Worm (Caenorhabditis elegans) whole organism, young adult: Measurements from ENCODE around the gene Y75B12B.11.

Source experiments
- B0035.1 ChIP-seq: sonication (generic microtip); optimal IDR thresholded peaks from 2 replicates; lab custom pipeline; 2016; ENCODE audit warnings: missing genetic modification characterization, mild to moderate bottlenecking, missing compliant biosample characterization, missing genotype, missing genetic modification reagents
- B0336.3 ChIP-seq: fragments of 200-800 bp; sonication (Bioruptor generic); IDR thresholded peaks from 2 replicates; pipeline ENCODE4 v1.3.6; 2022; ENCODE audit warnings: missing genetic modification characterization, missing compliant biosample characterization
- C06A6.2 ChIP-seq: fragments of 200-800 bp; sonication (Bioruptor generic); conservative IDR thresholded peaks from 2 replicates; pipeline ENCODE4 v1.3.6; 2022; ENCODE audit warnings: missing genetic modification characterization, missing compliant biosample characterization
- C17E4.6 ChIP-seq: fragments of 200-800 bp; sonication (Bioruptor generic); IDR thresholded peaks from 2 replicates; pipeline ENCODE4 v1.3.6; 2022; ENCODE audit warnings: missing genetic modification reagents, missing genetic modification characterization, missing compliant biosample characterization
- F39B2.1 ChIP-seq: fragments of 200-800 bp; sonication (Bioruptor generic); IDR thresholded peaks from 2 replicates; pipeline ENCODE4 v1.3.6; 2022; ENCODE audit warnings: missing genetic modification reagents, missing genetic modification characterization, missing compliant biosample characterization
- F57A8.1 ChIP-seq: fragments of 200-800 bp; sonication (Bioruptor generic); optimal IDR thresholded peaks from 2 replicates; lab custom pipeline; 2018; ENCODE audit warnings: mild to moderate bottlenecking, missing genetic modification characterization, moderate library complexity, missing compliant biosample characterization
- T07F8.4 ChIP-seq: sonication (generic microtip); optimal IDR thresholded peaks from 2 replicates; lab custom pipeline; 2016; ENCODE audit warnings: mild to moderate bottlenecking, missing genetic modification characterization, moderate library complexity, missing compliant biosample characterization
- T26A5.8 ChIP-seq: sonication (generic microtip); optimal IDR thresholded peaks from 2 replicates; lab custom pipeline; 2016; ENCODE audit warnings: missing genetic modification characterization, missing compliant biosample characterization
- Y53F4B.3 ChIP-seq: fragments of 200-800 bp; sonication (Bioruptor generic); IDR thresholded peaks from 2 replicates; pipeline ENCODE4 v1.3.6; 2022; ENCODE audit warnings: missing genetic modification reagents, missing genetic modification characterization, missing compliant biosample characterization
- Y56A3A.18 ChIP-seq: fragments of 200-800 bp; sonication (Bioruptor generic); IDR thresholded peaks from 2 replicates; pipeline ENCODE4 v1.3.6; 2022; ENCODE audit warnings: missing genetic modification reagents, missing genetic modification characterization, missing compliant biosample characterization
- Y95B8A.8 ChIP-seq: fragments of 200-800 bp; sonication (Bioruptor generic); IDR thresholded peaks from 2 replicates; pipeline ENCODE4 v1.3.6; 2022; ENCODE audit warnings: missing genetic modification reagents, missing genetic modification characterization, missing compliant biosample characterization
- attf-6 ChIP-seq: fragments of 200-800 bp; sonication (Bioruptor generic); IDR thresholded peaks from 2 replicates; pipeline ENCODE4 v1.3.6; 2022; ENCODE audit warnings: missing genetic modification reagents, missing genetic modification characterization, missing compliant biosample characterization
- ccch-3 ChIP-seq: fragments of 200-800 bp; sonication (Bioruptor generic); optimal IDR thresholded peaks from 2 replicates; lab custom pipeline; 2018; ENCODE audit warnings: mild to moderate bottlenecking, missing genetic modification characterization, missing compliant biosample characterization
- ceh-100 ChIP-seq: fragments of 200-800 bp; sonication (Bioruptor generic); IDR thresholded peaks from 2 replicates; pipeline ENCODE4 v1.3.6; 2022; ENCODE audit warnings: missing genetic modification reagents, missing genetic modification characterization, missing compliant biosample characterization
- ceh-27 ChIP-seq: fragments of 200-800 bp; sonication (Bioruptor generic); optimal IDR thresholded peaks from 2 replicates; lab custom pipeline; 2018; ENCODE audit warnings: mild to moderate bottlenecking, missing genetic modification characterization, moderate library complexity, missing compliant biosample characterization
- ceh-91 ChIP-seq: fragments of 200-800 bp; sonication (Bioruptor generic); IDR thresholded peaks from 2 replicates; pipeline ENCODE4 v1.3.6; 2022; ENCODE audit warnings: missing genetic modification reagents, missing genetic modification characterization, missing compliant biosample characterization
- die-1 ChIP-seq: sonication (generic microtip); optimal IDR thresholded peaks from 2 replicates; lab custom pipeline; 2016; ENCODE audit warnings: missing genotype, mild to moderate bottlenecking, missing genetic modification characterization, missing compliant biosample characterization
- dpl-1 ChIP-seq: fragments of 150-350 bp; optimal IDR thresholded peaks from 2 replicates; lab custom pipeline; 2014; ENCODE audit warnings: missing biosample characterization, missing genetic modification reagents, missing genetic modification characterization
- hlh-12 ChIP-seq: sonication (generic microtip); optimal IDR thresholded peaks from 2 replicates; lab custom pipeline; 2016; ENCODE audit warnings: missing genetic modification characterization, missing compliant biosample characterization
- hmg-1.2 ChIP-seq: fragments of 200-800 bp; sonication (Bioruptor generic); IDR thresholded peaks from 2 replicates; pipeline ENCODE4 v1.3.6; 2022; ENCODE audit warnings: missing genetic modification reagents, missing genetic modification characterization, missing compliant biosample characterization
- lag-1 ChIP-seq: fragments of 200-800 bp; sonication (Bioruptor generic); IDR thresholded peaks from 2 replicates; pipeline ENCODE4 v1.3.6; 2022; ENCODE audit warnings: missing genetic modification reagents, missing genetic modification characterization, missing compliant biosample characterization
- let-526 ChIP-seq: fragments of 200-800 bp; sonication (Bioruptor generic); IDR thresholded peaks from 2 replicates; pipeline ENCODE4 v1.3.6; 2022; ENCODE audit warnings: missing genetic modification reagents, missing genetic modification characterization, missing compliant biosample characterization
- let-607 ChIP-seq, 2 experiments: fragments of 200-800 bp in 1 of 2; sonication (Bioruptor generic) in 1 of 2; sonication (generic microtip) in 1 of 2; optimal IDR thresholded peaks; 2 replicates each; lab custom pipeline; 2016 to 2018; ENCODE audit warnings: mild to moderate bottlenecking in 2 of 2, missing compliant biosample characterization in 2 of 2, missing genetic modification characterization in 2 of 2, moderate library complexity in 2 of 2, missing genotype in 1 of 2
- lin-26 ChIP-seq: fragments of 200-800 bp; sonication (Bioruptor generic); IDR thresholded peaks from 2 replicates; pipeline ENCODE4 v1.3.6; 2022; ENCODE audit warnings: missing genetic modification reagents, missing genetic modification characterization, missing compliant biosample characterization
- lir-1 ChIP-seq: fragments of 200-800 bp; sonication (Bioruptor generic); conservative IDR thresholded peaks from 2 replicates; pipeline ENCODE4 v1.3.6; 2022; ENCODE audit warnings: missing genetic modification reagents, missing genetic modification characterization, missing compliant biosample characterization
- lsy-27 ChIP-seq: sonication (generic microtip); optimal IDR thresholded peaks from 2 replicates; lab custom pipeline; 2017; ENCODE audit warnings: missing genetic modification characterization, mild to moderate bottlenecking, missing compliant biosample characterization, antibody characterized with exemption, missing genotype, borderline replicate concordance; ENCODE audit not compliant: insufficient read depth
- madf-3 ChIP-seq: fragments of 200-800 bp; sonication (Bioruptor generic); IDR thresholded peaks from 2 replicates; pipeline ENCODE4 v1.3.6; 2022; ENCODE audit warnings: missing genetic modification reagents, missing genetic modification characterization, missing compliant biosample characterization
- madf-6 ChIP-seq: fragments of 200-800 bp; sonication (Bioruptor generic); IDR thresholded peaks from 2 replicates; pipeline ENCODE4 v1.3.6; 2022; ENCODE audit warnings: missing genetic modification reagents, missing genetic modification characterization, missing compliant biosample characterization
- mcd-1 ChIP-seq: fragments of 200-800 bp; sonication (Bioruptor generic); IDR thresholded peaks from 2 replicates; pipeline ENCODE4 v1.3.6; 2022; ENCODE audit warnings: missing genetic modification reagents, missing genetic modification characterization, missing compliant biosample characterization
- mel-28 ChIP-seq: sonication (generic microtip); optimal IDR thresholded peaks from 2 replicates; lab custom pipeline; 2016; ENCODE audit warnings: borderline replicate concordance, mild to moderate bottlenecking, missing genetic modification characterization, missing compliant biosample characterization
- mxl-1 ChIP-seq: sonication (generic microtip); optimal IDR thresholded peaks from 2 replicates; lab custom pipeline; 2016; ENCODE audit warnings: missing genetic modification characterization, missing compliant biosample characterization
- nhr-80 ChIP-seq: sonication (generic microtip); optimal IDR thresholded peaks from 2 replicates; lab custom pipeline; 2016; ENCODE audit warnings: missing genetic modification characterization, missing compliant biosample characterization
- nhr-90 ChIP-seq: sonication (generic microtip); optimal IDR thresholded peaks from 2 replicates; lab custom pipeline; 2016; ENCODE audit warnings: missing genotype, mild to moderate bottlenecking, missing genetic modification characterization, missing compliant biosample characterization
- pbrm-1 ChIP-seq: fragments of 200-800 bp; sonication (Bioruptor generic); IDR thresholded peaks from 2 replicates; pipeline ENCODE4 v1.3.6; 2022; ENCODE audit warnings: missing genetic modification reagents, missing genetic modification characterization, missing compliant biosample characterization
- pha-4 ChIP-seq: fragments of 150-350 bp; sonication (generic microtip); optimal IDR thresholded peaks from 2 replicates; lab custom pipeline; 2014; ENCODE audit warnings: missing biosample characterization, missing genetic modification reagents, missing genetic modification characterization
- rcor-1 ChIP-seq: fragments of 200-800 bp; sonication (Bioruptor generic); IDR thresholded peaks from 2 replicates; pipeline ENCODE4 v1.3.6; 2022; ENCODE audit warnings: missing genetic modification reagents, missing genetic modification characterization, missing compliant biosample characterization
- rec-8 ChIP-seq, 2 experiments: sonication (generic microtip); optimal IDR thresholded peaks; 2 replicates each; lab custom pipeline; 2016; ENCODE audit warnings: mild to moderate bottlenecking in 2 of 2, missing genetic modification characterization in 2 of 2, missing genetic modification reagents in 2 of 2, missing genotype in 2 of 2, missing biosample characterization in 1 of 2, missing compliant biosample characterization in 1 of 2, moderate library complexity in 1 of 2
- sdz-38 ChIP-seq: sonication (generic microtip); optimal IDR thresholded peaks from 2 replicates; lab custom pipeline; 2016; ENCODE audit warnings: missing genotype, missing genetic modification characterization, missing compliant biosample characterization
- snpc-3.4 ChIP-seq: sonication (generic microtip); optimal IDR thresholded peaks from 2 replicates; lab custom pipeline; 2017; ENCODE audit warnings: missing genetic modification characterization, mild to moderate bottlenecking, missing compliant biosample characterization, antibody characterized with exemption, moderate library complexity, missing genotype, missing genetic modification reagents
- snpc-4 ChIP-seq, 5 experiments: fragments of 150-350 bp in 1 of 5; sonication (generic microtip) in 4 of 5; optimal IDR thresholded peaks; 2 replicates each; lab custom pipeline; 2014 to 2018; ENCODE audit warnings: missing genetic modification characterization in 5 of 5, missing biosample characterization in 3 of 5, antibody characterized with exemption in 2 of 5, mild to moderate bottlenecking in 2 of 5, missing compliant biosample characterization in 2 of 5, missing genotype in 2 of 5, moderate library complexity in 2 of 5, missing genetic modification reagents in 1 of 5
- tlf-1 ChIP-seq: fragments of 200-800 bp; sonication (Bioruptor generic); optimal IDR thresholded peaks from 2 replicates; lab custom pipeline; 2018; ENCODE audit warnings: mild to moderate bottlenecking, missing genetic modification characterization, missing compliant biosample characterization
- unc-62 ChIP-seq: fragments of 150-350 bp; optimal IDR thresholded peaks from 2 replicates; lab custom pipeline; 2014; ENCODE audit warnings: missing biosample characterization, missing genetic modification reagents, missing genetic modification characterization
- ztf-6 ChIP-seq: fragments of 200-800 bp; sonication (Bioruptor generic); IDR thresholded peaks from 2 replicates; pipeline ENCODE4 v1.3.6; 2022; ENCODE audit warnings: missing genetic modification reagents, missing genetic modification characterization, missing compliant biosample characterization

Gene Y75B12B.11

ce11 chrV:15190903-15191302 lies at the start of gene Y75B12B.11 (continued):
- no peak for TF ChIP-seq ccch-3 (GFP tag; lab: Kevin White, UChicago)
- TF ChIP-seq unc-62 (GFP tag; lab: Kevin White, UChicago) = no peak
- TF ChIP-seq lir-1 (GFP tag; lab: Robert Waterston, UW) = peak; percentile 75
- peak; percentile 83 for TF ChIP-seq lsy-27
- TF ChIP-seq B0336.3 (GFP tag; lab: Robert Waterston, UW) = peak; percentile 98
- peak; percentile 88 for TF ChIP-seq madf-3 (GFP tag; lab: Robert Waterston, UW)
- TF ChIP-seq Y56A3A.18 = peak; percentile 98
- peak; percentile 92 for TF ChIP-seq madf-6
- TF ChIP-seq F57A8.1 (GFP tag; lab: Kevin White, UChicago) = peak; percentile 86
- 0 out of 2 replicates have a peak, but pooled peaks have one; percentile 52 for TF ChIP-seq lag-1
- peak; percentile 91 for TF ChIP-seq T07F8.4
- TF ChIP-seq mxl-1 (tag; lab: Kevin White, UChicago) = peak; percentile 96
- peak; percentile 93 for TF ChIP-seq pbrm-1 (GFP tag; lab: Robert Waterston, UW)
- peak; percentile 99 for TF ChIP-seq lin-26 (GFP tag; lab: Robert Waterston, UW)
- peak; percentile 49 for TF ChIP-seq dpl-1
- 0 out of 2 replicates have a peak, but pooled peaks have one; percentile 75 for TF ChIP-seq ztf-6 (GFP tag; lab: Robert Waterston, UW)
- TF ChIP-seq rec-8 (tag; optimal IDR thresholded peaks at IDR 0.05; lab: Kevin White, UChicago) = peak; percentile 94 to 96
- peak; percentile 98 for TF ChIP-seq die-1 (tag; lab: Kevin White, UChicago)
- TF ChIP-seq mcd-1 (GFP tag; lab: Robert Waterston, UW) = peak; percentile 93
- TF ChIP-seq ceh-100 (GFP tag; lab: Robert Waterston, UW) = peak; percentile 85
- peak; percentile 83 for TF ChIP-seq mel-28 (tag; lab: Kevin White, UChicago)
- peak; percentile 87 for TF ChIP-seq Y53F4B.3
- TF ChIP-seq F39B2.1 (GFP tag; lab: Robert Waterston, UW) = peak; percentile 92
- peak; percentile 70 for TF ChIP-seq ceh-91 (GFP tag; lab: Robert Waterston, UW)
- peak; percentile 87; the same call in 1 of the 2 replicates for TF ChIP-seq Y95B8A.8
- TF ChIP-seq rcor-1 = peak; percentile 95
- peak; percentile 88 for TF ChIP-seq B0035.1 (tag; lab: Kevin White, UChicago)
- TF ChIP-seq nhr-90 = peak; percentile 98
- peak; percentile 66 to 83 for TF ChIP-seq let-607 (tag; optimal IDR thresholded peaks at IDR 0.05; lab: Kevin White, UChicago)
- TF ChIP-seq hmg-1.2 (GFP tag; lab: Robert Waterston, UW) = peak; percentile 85
- TF ChIP-seq, all 124 proteins: peak for 116

ce11 chrV:15143285-15143684 lies 47.8 kb upstream of the Y75B12B.11 start, which contains the start of gene K08F9.1:
Gene K08F9.1, minus strand, starts transcription at chrV:15143385.
- TF ChIP-seq attf-6 (GFP tag; lab: Robert Waterston, UW) = no peak
- no peak for TF ChIP-seq tlf-1 (GFP tag; lab: Kevin White, UChicago)
- TF ChIP-seq lsy-27 = no peak
- no peak for TF ChIP-seq C06A6.2 (GFP tag; lab: Robert Waterston, UW)
- TF ChIP-seq Y95B8A.8 = no peak
- TF ChIP-seq nhr-80 (tag; lab: Kevin White, UChicago) = no peak
- no peak for TF ChIP-seq ceh-27 (GFP tag; lab: Kevin White, UChicago)
- no peak for TF ChIP-seq let-526 (GFP tag; lab: Robert Waterston, UW)
- TF ChIP-seq T26A5.8 (tag; lab: Kevin White, UChicago) = no peak
- TF ChIP-seq sdz-38 (tag; lab: Kevin White, UChicago) = no peak
- TF ChIP-seq hlh-12 (tag; lab: Kevin White, UChicago) = no peak
- TF ChIP-seq pha-4 = no peak
- TF ChIP-seq snpc-3.4 (tag; lab: Kevin White, UChicago) = no peak
- TF ChIP-seq snpc-4 (GFP tag; optimal IDR thresholded peaks at IDR 0.05; lab: Kevin White, UChicago) = no peak
- no peak for TF ChIP-seq snpc-4 (tag; optimal IDR thresholded peaks at IDR 0.05; lab: Kevin White, UChicago)
- no peak for TF ChIP-seq C17E4.6 (GFP tag; lab: Robert Waterston, UW)
